Worm (Caenorhabditis elegans): ENCODE results near the gene F58F9.3.
"Not testable (repeated sequence)": the region's sequence is repeated elsewhere in the genome, so short reads cannot be mapped to it uniquely, and the experiment has no call there.

Gene F58F9.3

ce11 chrIV:6237508-6238227 is 4.6 kb downstream of the F58F9.3 start, which contains the start of the genes F58F9.6 and F58F9.8:
F58F9.6 (minus strand) TSS chrIV:6237608.
F58F9.8 (plus strand) TSS chrIV:6238177.
- no peak for TF ChIP-seq unc-62 (GFP tag; optimal IDR thresholded peaks at IDR 0.05)

ce11 chrIV:6239993-6240392 is 7.0 kb downstream of the F58F9.3 start, which contains the start of gene F58F9.9:
F58F9.9 (plus strand) TSS chrIV:6240293.
- TF ChIP-seq unc-62 (GFP tag; optimal IDR thresholded peaks at IDR 0.05), result no peak

- no peak for TF ChIP-seq unc-62 (GFP tag; optimal IDR thresholded peaks at IDR 0.05)
Measured at ce11 chrIV:6248486-6248885, 15.4 kb downstream of the F58F9.3 start, which contains the start of gene acox-3. acox-3 (minus strand) TSS chrIV:6248492.

ce11 chrIV:6249591-6249990 is 16.6 kb downstream of the F58F9.3 start, which contains the start of gene F58F9.1:
F58F9.1 (plus strand) TSS chrIV:6249841.
- TF ChIP-seq unc-62 (GFP tag; optimal IDR thresholded peaks at IDR 0.05), result no peak

- TF ChIP-seq unc-62 (GFP tag; optimal IDR thresholded peaks at IDR 0.05), result not testable (repeated sequence)
Measured at ce11 chrIV:6253000-6253399, 20.0 kb downstream of the F58F9.3 start, which contains the start of gene T13A10.2. T13A10.2 (plus strand) TSS chrIV:6253300.

- TF ChIP-seq unc-62 (GFP tag; optimal IDR thresholded peaks at IDR 0.05), result no peak
Measured at ce11 chrIV:6254635-6255034, 21.6 kb downstream of the F58F9.3 start, which contains the start of gene T13A10.64. T13A10.64 (plus strand) TSS chrIV:6254935.

- TF ChIP-seq unc-62 (GFP tag; optimal IDR thresholded peaks at IDR 0.05), result no peak
Measured at ce11 chrIV:6258967-6259366, 25.9 kb downstream of the F58F9.3 start.

ce11 chrIV:6259732-6260131 is 26.7 kb downstream of the F58F9.3 start, which contains the start of gene nlp-16:
nlp-16 (minus strand) TSS chrIV:6259832.
- TF ChIP-seq unc-62 (GFP tag; optimal IDR thresholded peaks at IDR 0.05), result no peak

- TF ChIP-seq unc-62 (GFP tag; optimal IDR thresholded peaks at IDR 0.05), result no peak
Measured at ce11 chrIV:6263244-6263643, 30.2 kb downstream of the F58F9.3 start, which contains the start of gene srv-28. srv-28 (minus strand) TSS chrIV:6263344.

- no peak for TF ChIP-seq unc-62 (GFP tag; optimal IDR thresholded peaks at IDR 0.05)
Measured at ce11 chrIV:6266499-6266898, 33.5 kb downstream of the F58F9.3 start, which contains the start of gene srv-29. srv-29 (minus strand) TSS chrIV:6266599.

- TF ChIP-seq unc-62 (GFP tag; optimal IDR thresholded peaks at IDR 0.05), result no peak
Measured at ce11 chrIV:6269346-6269745, 36.3 kb downstream of the F58F9.3 start, which contains the start of gene srv-30. srv-30 (minus strand) TSS chrIV:6269446.

- no peak for TF ChIP-seq unc-62 (GFP tag; optimal IDR thresholded peaks at IDR 0.05)
Measured at ce11 chrIV:6271923-6272322, 38.9 kb downstream of the F58F9.3 start, which contains the start of gene srv-31. srv-31 (minus strand) TSS chrIV:6272023.

- TF ChIP-seq unc-62 (GFP tag; optimal IDR thresholded peaks at IDR 0.05), result no peak
Measured at ce11 chrIV:6275671-6276209, 42.7 kb downstream of the F58F9.3 start, which contains the start of the genes aat-4 and T13A10.1. aat-4 (minus strand) TSS chrIV:6275721. T13A10.1 (plus strand) TSS chrIV:6276081.

- no peak for TF ChIP-seq unc-62 (GFP tag; optimal IDR thresholded peaks at IDR 0.05)
Measured at ce11 chrIV:6279392-6279791, 46.4 kb downstream of the F58F9.3 start, which contains the start of gene sams-5. sams-5 (minus strand) TSS chrIV:6279522.

ce11 chrIV:6282143-6282542 is 49.1 kb downstream of the F58F9.3 start, which contains the start of gene srv-32:
srv-32 (minus strand) TSS chrIV:6282243.
- TF ChIP-seq unc-62 (GFP tag; optimal IDR thresholded peaks at IDR 0.05), result no peak

ce11 chrIV:6284277-6284676 is 51.2 kb downstream of the F58F9.3 start, which contains the start of gene ops-1:
ops-1 (minus strand) TSS chrIV:6284377.
- TF ChIP-seq unc-62 (GFP tag; optimal IDR thresholded peaks at IDR 0.05), result no peak

Measured in whole organism, dauer.